Worm (Caenorhabditis elegans): ENCODE measurements around the gene alh-7.

DNA sequence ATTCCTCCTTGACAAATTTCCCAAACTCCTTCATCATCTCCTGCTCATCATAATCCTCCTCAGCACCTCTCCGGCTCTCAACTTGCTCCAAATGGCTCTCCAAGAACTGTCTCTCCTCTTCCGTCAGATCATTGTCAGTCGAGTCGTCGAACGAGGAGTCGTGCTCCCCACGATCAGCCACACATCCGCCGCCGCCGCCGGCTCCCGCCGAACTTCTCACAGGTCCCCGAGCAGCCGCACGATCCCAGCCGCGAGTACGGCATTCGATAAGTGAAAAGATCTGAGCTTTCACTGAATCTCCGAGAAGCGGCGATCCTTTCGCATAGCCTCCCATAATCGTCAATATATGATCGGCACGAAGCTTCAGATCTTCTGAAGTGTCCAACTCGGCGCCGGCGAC, 40.3 kb downstream of the alh-7 start:
- no peak for TF ChIP-seq unc-39 (tag; optimal IDR thresholded peaks at IDR 0.05)
- no peak for TF ChIP-seq lin-15B (tag; optimal IDR thresholded peaks at IDR 0.05)
- TF ChIP-seq fos-1 (tag; optimal IDR thresholded peaks at IDR 0.05): no peak
- TF ChIP-seq elt-3 (tag; optimal IDR thresholded peaks at IDR 0.05): no peak
- TF ChIP-seq jun-1 (tag; optimal IDR thresholded peaks at IDR 0.05): no peak
- no peak for TF ChIP-seq unc-62 (GFP tag; optimal IDR thresholded peaks at IDR 0.05)
- no peak for TF ChIP-seq R02D3.7 (tag; optimal IDR thresholded peaks at IDR 0.05)
- TF ChIP-seq skn-1 (tag; optimal IDR thresholded peaks at IDR 0.05): no peak
- no peak for TF ChIP-seq nhr-11 (tag; optimal IDR thresholded peaks at IDR 0.05)
- TF ChIP-seq sea-2 (GFP tag; optimal IDR thresholded peaks at IDR 0.05): no peak
- no peak for TF ChIP-seq mdl-1 (tag; optimal IDR thresholded peaks at IDR 0.05)
- no peak for TF ChIP-seq nhr-67 (tag; optimal IDR thresholded peaks at IDR 0.05)

Data from whole organism, L3 larva.